Worm (Caenorhabditis elegans) whole organism, L3 larva: ENCODE results near the gene fkh-5.

Experiments used
- R02D3.7 ChIP-seq: fragments of 150-350 bp; optimal IDR thresholded peaks from 2 replicates; lab custom pipeline; 2014; ENCODE audit warnings: missing biosample characterization, missing genetic modification characterization
- ZK546.5 ChIP-seq: sonication (generic microtip); optimal IDR thresholded peaks from 2 replicates; lab custom pipeline; 2017; ENCODE audit warnings: missing biosample characterization, missing genetic modification characterization
- ceh-82 ChIP-seq: fragments of 150-350 bp; optimal IDR thresholded peaks from 2 replicates; lab custom pipeline; 2014; ENCODE audit warnings: missing biosample characterization, missing genetic modification characterization
- egl-27 ChIP-seq: sonication (generic microtip); optimal IDR thresholded peaks from 4 replicates; lab custom pipeline; 2017; ENCODE audit warnings: missing biosample characterization, missing genetic modification reagents, missing genetic modification characterization
- elt-2 ChIP-seq: sonication (generic microtip); optimal IDR thresholded peaks from 2 replicates; lab custom pipeline; 2016; ENCODE audit warnings: missing genetic modification reagents, mild to moderate bottlenecking, missing genetic modification characterization, missing compliant biosample characterization
- elt-3 ChIP-seq, 3 experiments: fragments of 150-350 bp in 1 of 3; sonication (generic microtip) in 2 of 3; optimal IDR thresholded peaks; 2 replicates in 2 of 3; 4 replicates in 1 of 3; lab custom pipeline; 2014 to 2017; ENCODE audit warnings: missing biosample characterization in 3 of 3, missing genetic modification characterization in 3 of 3
- fkh-10 ChIP-seq: sonication (generic microtip); optimal IDR thresholded peaks from 2 replicates; lab custom pipeline; 2017; ENCODE audit warnings: missing biosample characterization, missing genetic modification reagents, missing genetic modification characterization
- hmg-11 ChIP-seq: sonication (generic microtip); optimal IDR thresholded peaks from 2 replicates; lab custom pipeline; 2016; ENCODE audit warnings: missing genetic modification characterization, missing compliant biosample characterization
- lin-39 ChIP-seq: fragments of 150-350 bp; optimal IDR thresholded peaks from 2 replicates; lab custom pipeline; 2018; ENCODE audit warnings: missing biosample characterization, missing genetic modification reagents, missing genetic modification characterization
- nhr-11 ChIP-seq: fragments of 150-350 bp; optimal IDR thresholded peaks from 2 replicates; lab custom pipeline; 2014; ENCODE audit warnings: missing biosample characterization, missing genetic modification characterization
- nhr-23 ChIP-seq: fragments of 150-350 bp; optimal IDR thresholded peaks from 2 replicates; lab custom pipeline; 2014; ENCODE audit warnings: missing biosample characterization, missing genetic modification reagents, missing genetic modification characterization
- unc-39 ChIP-seq: sonication (generic microtip); optimal IDR thresholded peaks from 4 replicates; lab custom pipeline; 2017; ENCODE audit warnings: missing biosample characterization, missing genetic modification characterization

ce11 chrIII:4866762-4867161 is 22.3 kb downstream of the fkh-5 start, which contains the start of gene C35D10.17:
- no peak for TF ChIP-seq ZK546.5 (tag; lab: Kevin White, UChicago)
- no peak for TF ChIP-seq elt-3 (tag; optimal IDR thresholded peaks at IDR 0.05; lab: Kevin White, UChicago)
- no peak for TF ChIP-seq nhr-11 (tag; lab: Kevin White, UChicago)
- TF ChIP-seq R02D3.7 (tag; lab: Kevin White, UChicago): no peak
- no peak for TF ChIP-seq elt-2 (tag; lab: Kevin White, UChicago)
- no peak for TF ChIP-seq egl-27
- no peak for TF ChIP-seq hmg-11
- no peak for TF ChIP-seq nhr-23 (tag; lab: Kevin White, UChicago)
- no peak for TF ChIP-seq lin-39 (tag; lab: Kevin White, UChicago)
- no peak for TF ChIP-seq ceh-82
- TF ChIP-seq fkh-10 (GFP tag; lab: Kevin White, UChicago): no peak
- TF ChIP-seq unc-39: no peak
